Worm (Caenorhabditis elegans) whole organism, L3 larva: ENCODE data around the gene unc-129.

Experiments
- ZK546.5 ChIP-seq: sonication (generic microtip); optimal IDR thresholded peaks from 2 replicates; lab custom pipeline; 2017; ENCODE audit warnings: missing biosample characterization, missing genetic modification characterization
- fkh-2 ChIP-seq: fragments of 150-350 bp; optimal IDR thresholded peaks from 2 replicates; lab custom pipeline; 2014; ENCODE audit warnings: missing biosample characterization, missing genetic modification reagents, missing genetic modification characterization

ce11 chrIV:8979695-8980094 is 25.5 kb downstream of the unc-129 start, which contains the start of gene col-119:
- TF ChIP-seq fkh-2 (tag; lab: Kevin White, UChicago), result no peak
- no peak for TF ChIP-seq ZK546.5 (tag; lab: Kevin White, UChicago)
